Fruit fly (Drosophila melanogaster) whole organism, embryonic: ENCODE data around the gene vir-1.

Experiments
- ATbp ChIP-seq: fragments of 200-800 bp; sonication (Bioruptor generic); optimal IDR thresholded peaks from 2 replicates; lab custom pipeline; 2017; ENCODE audit warnings: missing biosample characterization, mild to moderate bottlenecking, missing genetic modification characterization, missing genetic modification reagents
- Atf6 ChIP-seq: fragments of 200-800 bp; sonication (Bioruptor generic); IDR thresholded peaks from 2 replicates; pipeline ENCODE4 v1.3.6; 2022; ENCODE audit warnings: missing biosample characterization, missing genetic modification characterization
- B-H2 ChIP-seq: fragments of 200-800 bp; sonication (Bioruptor generic); optimal IDR thresholded peaks from 2 replicates; lab custom pipeline; 2018; ENCODE audit warnings: missing biosample characterization, mild to moderate bottlenecking, missing genetic modification characterization
- Bdp1 ChIP-seq: fragments of 200-800 bp; sonication (Bioruptor generic); optimal IDR thresholded peaks from 3 replicates; lab custom pipeline; 2016; ENCODE audit warnings: missing biosample characterization, missing genetic modification characterization
- BtbVII ChIP-seq: fragments of 200-800 bp; sonication (Bioruptor generic); optimal IDR thresholded peaks from 3 replicates; lab custom pipeline; 2017; ENCODE audit warnings: missing biosample characterization, mild to moderate bottlenecking, missing genetic modification characterization
- CG11696 ChIP-seq: fragments of 200-800 bp; sonication (Bioruptor generic); IDR thresholded peaks from 2 replicates; pipeline ENCODE4 v1.3.6; 2022; ENCODE audit warnings: missing biosample characterization, missing genetic modification characterization
- CG12769 ChIP-seq: fragments of 200-800 bp; sonication (Bioruptor generic); optimal IDR thresholded peaks from 2 replicates; lab custom pipeline; 2019; ENCODE audit warnings: missing biosample characterization, mild to moderate bottlenecking, missing genetic modification characterization, moderate library complexity
- CG12942 ChIP-seq: fragments of 200-800 bp; sonication (Bioruptor generic); optimal IDR thresholded peaks from 3 replicates; lab custom pipeline; 2016; ENCODE audit warnings: missing biosample characterization, missing genetic modification characterization
- CG14050 ChIP-seq: fragments of 200-800 bp; sonication (Bioruptor generic); IDR thresholded peaks from 3 replicates; pipeline ENCODE4 v1.3.6; 2022; ENCODE audit warnings: missing biosample characterization, missing genetic modification characterization
- CG15269 ChIP-seq: fragments of 200-800 bp; sonication (Bioruptor generic); optimal IDR thresholded peaks from 2 replicates; lab custom pipeline; 2018; ENCODE audit warnings: missing biosample characterization, mild to moderate bottlenecking, missing genetic modification characterization, moderate library complexity
- CG15514 ChIP-seq: fragments of 200-800 bp; sonication (Bioruptor generic); optimal IDR thresholded peaks from 3 replicates; lab custom pipeline; 2017; ENCODE audit warnings: missing biosample characterization, missing genetic modification characterization, mild to moderate bottlenecking, moderate library complexity, missing genetic modification reagents
- CG1647 ChIP-seq: fragments of 200-800 bp; sonication (Bioruptor generic); optimal IDR thresholded peaks from 3 replicates; lab custom pipeline; 2016; ENCODE audit warnings: missing biosample characterization, missing genetic modification characterization
- CG16863 ChIP-seq: fragments of 200-800 bp; sonication (Bioruptor generic); optimal IDR thresholded peaks from 3 replicates; lab custom pipeline; 2016; ENCODE audit warnings: missing biosample characterization, missing genetic modification characterization
- CG17385 ChIP-seq: fragments of 200-800 bp; sonication (Bioruptor generic); optimal IDR thresholded peaks from 3 replicates; lab custom pipeline; 2018; ENCODE audit warnings: missing biosample characterization, mild to moderate bottlenecking, missing genetic modification characterization
- CG17568 ChIP-seq: fragments of 200-800 bp; sonication (Bioruptor generic); optimal IDR thresholded peaks from 2 replicates; lab custom pipeline; 2018; ENCODE audit warnings: missing biosample characterization, mild to moderate bottlenecking, missing genetic modification characterization, moderate library complexity
- CG18011 ChIP-seq: fragments of 200-800 bp; sonication (Bioruptor generic); optimal IDR thresholded peaks from 2 replicates; lab custom pipeline; 2017; ENCODE audit warnings: missing biosample characterization, missing genetic modification characterization, mild to moderate bottlenecking, moderate library complexity, missing genotype
- CG18764 ChIP-seq: fragments of 200-800 bp; sonication (Bioruptor generic); optimal IDR thresholded peaks from 3 replicates; lab custom pipeline; 2016; ENCODE audit warnings: missing biosample characterization, missing genetic modification characterization
- CG2678 ChIP-seq: fragments of 200-800 bp; sonication (Bioruptor generic); optimal IDR thresholded peaks from 3 replicates; lab custom pipeline; 2019; ENCODE audit warnings: missing biosample characterization, mild to moderate bottlenecking, missing genetic modification characterization, moderate library complexity
- CG2875 ChIP-seq: fragments of 200-800 bp; sonication (Bioruptor generic); optimal IDR thresholded peaks from 2 replicates; lab custom pipeline; 2017; ENCODE audit warnings: missing biosample characterization, mild to moderate bottlenecking, missing genetic modification characterization, missing genetic modification reagents
- CG33557 ChIP-seq: fragments of 200-800 bp; sonication (Bioruptor generic); optimal IDR thresholded peaks from 2 replicates; lab custom pipeline; 2019; ENCODE audit warnings: missing biosample characterization, mild to moderate bottlenecking, missing genetic modification characterization, moderate library complexity
- CG6854 ChIP-seq: fragments of 200-800 bp; sonication (Bioruptor generic); optimal IDR thresholded peaks from 3 replicates; lab custom pipeline; 2017; ENCODE audit warnings: missing biosample characterization, mild to moderate bottlenecking, missing genetic modification characterization
- CG7556 ChIP-seq: fragments of 200-800 bp; sonication (Bioruptor generic); optimal IDR thresholded peaks from 2 replicates; lab custom pipeline; 2017; ENCODE audit warnings: missing biosample characterization, mild to moderate bottlenecking, missing genetic modification characterization
- CG7928 ChIP-seq: fragments of 200-800 bp; sonication (Bioruptor generic); optimal IDR thresholded peaks from 2 replicates; lab custom pipeline; 2017; ENCODE audit warnings: missing biosample characterization, mild to moderate bottlenecking, missing genetic modification characterization
- CG7987 ChIP-seq: fragments of 200-800 bp; sonication (Bioruptor generic); optimal IDR thresholded peaks from 2 replicates; lab custom pipeline; 2018; ENCODE audit warnings: missing biosample characterization, mild to moderate bottlenecking, missing genetic modification characterization, moderate library complexity
- CG8290 ChIP-seq, 3 experiments: fragments of 200-800 bp; sonication (Bioruptor generic); optimal IDR thresholded peaks; 2 replicates each; lab custom pipeline; 2016 to 2019; ENCODE audit warnings: missing biosample characterization in 3 of 3, missing genetic modification characterization in 3 of 3, mild to moderate bottlenecking in 2 of 3, moderate library complexity in 1 of 3
- Chrac-16 ChIP-seq: fragments of 200-800 bp; sonication (Bioruptor generic); optimal IDR thresholded peaks from 3 replicates; lab custom pipeline; 2016; ENCODE audit warnings: missing biosample characterization, missing genetic modification characterization
- CrebB ChIP-seq: fragments of 200-800 bp; sonication (Bioruptor generic); optimal IDR thresholded peaks from 3 replicates; lab custom pipeline; 2018; ENCODE audit warnings: missing biosample characterization, mild to moderate bottlenecking, missing genetic modification characterization
- Dad ChIP-seq: fragments of 200-800 bp; sonication (Bioruptor generic); optimal IDR thresholded peaks from 3 replicates; lab custom pipeline; 2016; ENCODE audit warnings: missing biosample characterization, missing genetic modification characterization
- Fer1 ChIP-seq: fragments of 200-800 bp; sonication (Bioruptor generic); optimal IDR thresholded peaks from 2 replicates; lab custom pipeline; 2017; ENCODE audit warnings: missing biosample characterization, mild to moderate bottlenecking, missing genetic modification characterization
- HHEX ChIP-seq: fragments of 200-800 bp; sonication (Bioruptor generic); optimal IDR thresholded peaks from 3 replicates; lab custom pipeline; 2017; ENCODE audit warnings: missing biosample characterization, mild to moderate bottlenecking, missing genetic modification characterization, missing genetic modification reagents
- Myb ChIP-seq: fragments of 200-800 bp; sonication (Bioruptor generic); optimal IDR thresholded peaks from 2 replicates; lab custom pipeline; 2016; ENCODE audit warnings: missing biosample characterization, missing genetic modification characterization
- NC2α ChIP-seq: fragments of 200-800 bp; sonication (Bioruptor generic); optimal IDR thresholded peaks from 2 replicates; lab custom pipeline; 2016; ENCODE audit warnings: missing biosample characterization, missing genetic modification characterization
- Rfx ChIP-seq: fragments of 200-800 bp; sonication (Bioruptor generic); IDR thresholded peaks from 2 replicates; pipeline ENCODE4 v1.3.6; 2022; ENCODE audit warnings: missing biosample characterization, missing genetic modification characterization
- Side ChIP-seq: fragments of 200-800 bp; sonication (Bioruptor generic); optimal IDR thresholded peaks from 2 replicates; lab custom pipeline; 2016; ENCODE audit warnings: missing biosample characterization, missing genetic modification characterization
- Sox102F ChIP-seq: fragments of 200-800 bp; sonication (Bioruptor generic); optimal IDR thresholded peaks from 2 replicates; lab custom pipeline; 2018; ENCODE audit warnings: missing biosample characterization, mild to moderate bottlenecking, missing genetic modification characterization, moderate library complexity
- ap ChIP-seq: fragments of 200-800 bp; sonication (Bioruptor generic); IDR thresholded peaks from 2 replicates; pipeline ENCODE4 v1.3.6; 2022; ENCODE audit warnings: missing biosample characterization, missing genetic modification characterization
- bab2 ChIP-seq: fragments of 200-800 bp; sonication (Bioruptor generic); optimal IDR thresholded peaks from 2 replicates; lab custom pipeline; 2016; ENCODE audit warnings: missing biosample characterization, missing genetic modification characterization
- br ChIP-seq: fragments of >200 bp; optimal IDR thresholded peaks from 2 replicates; lab custom pipeline; 2017
- hkb ChIP-seq, 2 experiments: fragments of 200-800 bp in 1 of 2; fragments of >200 bp in 1 of 2; sonication (Bioruptor generic) in 1 of 2; IDR thresholded peaks in 1 of 2; optimal IDR thresholded peaks in 1 of 2; 2 replicates each; pipeline versions ENCODE4 v1.3.6 to Lab custom; 2017 to 2022; ENCODE audit warnings: missing biosample characterization in 1 of 2, missing genetic modification characterization in 1 of 2
- kah ChIP-seq: fragments of 200-800 bp; sonication (Bioruptor generic); optimal IDR thresholded peaks from 2 replicates; lab custom pipeline; 2018; ENCODE audit warnings: missing biosample characterization, mild to moderate bottlenecking, missing genetic modification characterization
- kni ChIP-seq: fragments of 200-800 bp; sonication (Bioruptor generic); optimal IDR thresholded peaks from 3 replicates; lab custom pipeline; 2017; ENCODE audit warnings: mild to moderate bottlenecking, missing biosample characterization, missing genetic modification reagents, missing genetic modification characterization
- nau ChIP-seq: fragments of 200-800 bp; sonication (Bioruptor generic); optimal IDR thresholded peaks from 3 replicates; lab custom pipeline; 2017; ENCODE audit warnings: missing biosample characterization, mild to moderate bottlenecking, missing genetic modification characterization, missing genetic modification reagents
- pros ChIP-seq: fragments of 200-800 bp; sonication (Bioruptor generic); optimal IDR thresholded peaks from 3 replicates; lab custom pipeline; 2019; ENCODE audit warnings: missing biosample characterization, mild to moderate bottlenecking, missing genetic modification characterization, moderate library complexity
- rib ChIP-seq: fragments of 200-800 bp; sonication (Bioruptor generic); IDR thresholded peaks from 2 replicates; pipeline ENCODE4 v1.3.6; 2022; ENCODE audit warnings: missing biosample characterization, missing genetic modification characterization
- schlank ChIP-seq: fragments of 200-800 bp; sonication (Bioruptor generic); optimal IDR thresholded peaks from 2 replicates; lab custom pipeline; 2018; ENCODE audit warnings: missing biosample characterization, mild to moderate bottlenecking, missing genetic modification characterization
- sens ChIP-seq: fragments of 200-800 bp; sonication (Bioruptor generic); peaks from one replicate; lab custom pipeline; 2016; ENCODE audit warnings: missing biosample characterization, missing genetic modification characterization
- sob ChIP-seq: fragments of 200-800 bp; sonication (Bioruptor generic); IDR thresholded peaks from 2 replicates; pipeline ENCODE4 v1.3.6; 2022; ENCODE audit warnings: missing biosample characterization, missing genetic modification characterization
- tio ChIP-seq: fragments of 200-800 bp; sonication (Bioruptor generic); optimal IDR thresholded peaks from 2 replicates; lab custom pipeline; 2017; ENCODE audit warnings: missing biosample characterization, missing genetic modification characterization, inconsistent platforms
- tup ChIP-seq: fragments of 200-800 bp; sonication (Bioruptor generic); optimal IDR thresholded peaks from 2 replicates; lab custom pipeline; 2016; ENCODE audit warnings: missing biosample characterization, mild to moderate bottlenecking, missing genetic modification characterization, moderate library complexity
- wek ChIP-seq: fragments of 200-800 bp; sonication (Bioruptor generic); optimal IDR thresholded peaks from 3 replicates; lab custom pipeline; 2018; ENCODE audit warnings: missing biosample characterization, mild to moderate bottlenecking, missing genetic modification characterization, moderate library complexity

The vir-1 gene

DNA sequence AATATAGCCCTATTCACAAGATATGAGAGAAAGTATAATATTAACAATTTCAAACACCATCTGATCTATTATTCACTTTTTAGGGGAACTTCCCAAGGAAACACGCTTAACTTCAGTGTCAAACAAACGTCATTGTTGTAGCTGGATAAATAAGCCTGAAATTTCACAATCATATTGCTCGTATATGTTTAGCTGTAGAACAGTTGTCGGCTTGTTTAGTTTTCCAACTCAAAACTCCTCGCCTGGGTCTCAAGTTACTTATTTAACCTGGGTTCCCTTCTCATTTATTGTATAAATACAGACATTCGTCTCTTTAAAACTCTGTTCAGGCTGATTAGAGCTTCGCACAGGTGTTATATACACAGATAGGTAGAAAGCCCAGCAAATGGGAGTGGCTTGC lies 50.8 kb downstream of the vir-1 start:
- TF ChIP-seq Bdp1 (GFP tag; lab: Kevin White, UChicago) = no peak
- TF ChIP-seq nau = peak; percentile 59
- TF ChIP-seq CG33557 = peak; percentile 23
- TF ChIP-seq CG7987 = peak; percentile 59
- peak; percentile 25 for TF ChIP-seq CG12942
- peak; percentile 2 for TF ChIP-seq CG16863
- no peak for TF ChIP-seq CG8290 (GFP tag; optimal IDR thresholded peaks at IDR 0.05; lab: Kevin White, UChicago)
- TF ChIP-seq CG8290 (tag; optimal IDR thresholded peaks at IDR 0.05; lab: Kevin White, UChicago) = peak in 1 of 2 experiments; percentile 56
- TF ChIP-seq CG17385 (GFP tag; lab: Kevin White, UChicago) = peak; percentile 13
- TF ChIP-seq ATbp (GFP tag; lab: Kevin White, UChicago) = peak; percentile 61
- TF ChIP-seq hkb (optimal IDR thresholded peaks at IDR 0.05; lab: Kevin White, UChicago) = no peak
- peak; percentile 40 for TF ChIP-seq hkb (GFP tag; IDR thresholded peaks at IDR 0.05; lab: Robert Waterston, UW)
- TF ChIP-seq CG11696 = no peak
- peak; percentile 49 for TF ChIP-seq CG2875 (GFP tag; lab: Kevin White, UChicago)
- TF ChIP-seq tio = peak; percentile 15
- TF ChIP-seq CG7928 (GFP tag; lab: Kevin White, UChicago) = peak; percentile 27
- TF ChIP-seq ap (GFP tag; lab: Robert Waterston, UW) = no peak
- TF ChIP-seq kah = no peak
- peak; percentile 64 for TF ChIP-seq HHEX (GFP tag; lab: Kevin White, UChicago)
- TF ChIP-seq Rfx (GFP tag; lab: Robert Waterston, UW) = peak; percentile 51; the same call in 1 of the 2 replicates
- peak; percentile 42 for TF ChIP-seq wek (GFP tag; lab: Kevin White, UChicago)
- peak; percentile 46 for TF ChIP-seq CG15514 (GFP tag; lab: Kevin White, UChicago)
- TF ChIP-seq CG18764 = peak; percentile 40
- peak; percentile 17 for TF ChIP-seq BtbVII (GFP tag; lab: Kevin White, UChicago)
- TF ChIP-seq Myb = peak; percentile 5
- no peak for TF ChIP-seq Chrac-16 (GFP tag; lab: Kevin White, UChicago)
- peak; percentile 65 for TF ChIP-seq Fer1 (GFP tag; lab: Kevin White, UChicago)
- TF ChIP-seq sens (GFP tag; lab: Kevin White, UChicago) = peak; percentile 63
- no peak for TF ChIP-seq B-H2 (GFP tag; lab: Kevin White, UChicago)
- TF ChIP-seq Atf6 (GFP tag; lab: Robert Waterston, UW) = peak; percentile 68; the same call in 1 of the 2 replicates
- peak; percentile 65 for TF ChIP-seq CG2678 (tag; lab: Kevin White, UChicago)
- TF ChIP-seq Side (GFP tag; lab: Kevin White, UChicago) = peak; percentile 19
- TF ChIP-seq br (lab: Kevin White, UChicago) = no peak
- TF ChIP-seq pros (GFP tag; lab: Kevin White, UChicago) = no peak
- no peak for TF ChIP-seq Dad (GFP tag; lab: Kevin White, UChicago)
- peak; percentile 0 for TF ChIP-seq CG7556
- peak; percentile 59 for TF ChIP-seq CG17568 (GFP tag; lab: Kevin White, UChicago)
- TF ChIP-seq CG18011 = peak; percentile 7
- peak; percentile 34 for TF ChIP-seq schlank (tag; lab: Kevin White, UChicago)
- TF ChIP-seq CG1647 (GFP tag; lab: Kevin White, UChicago) = peak; percentile 10
- TF ChIP-seq rib (GFP tag; lab: Robert Waterston, UW) = peak; percentile 38; the same call in 1 of the 2 replicates
- peak; percentile 49 for TF ChIP-seq CrebB
- no peak for TF ChIP-seq NC2α (GFP tag; lab: Kevin White, UChicago)
- peak; percentile 22 for TF ChIP-seq tup (GFP tag; lab: Kevin White, UChicago)
- TF ChIP-seq bab2 (GFP tag; lab: Kevin White, UChicago) = peak; percentile 8
- TF ChIP-seq CG14050 (GFP tag; lab: Robert Waterston, UW) = no peak
- peak; percentile 26 for TF ChIP-seq kni (GFP tag; lab: Kevin White, UChicago)
- peak; percentile 39 for TF ChIP-seq CG6854 (GFP tag; lab: Kevin White, UChicago)
- peak; percentile 61; the same call in 1 of the 2 replicates for TF ChIP-seq sob
- TF ChIP-seq CG12769 = peak; percentile 58
- TF ChIP-seq Sox102F (GFP tag; lab: Kevin White, UChicago) = peak; percentile 14
- peak; percentile 37 for TF ChIP-seq CG15269
